Worm (Caenorhabditis elegans) whole organism, mixed stage, embryonic: ENCODE data around the gene F10D2.16.

Experiments used
- M03D4.4 ChIP-seq: sonication (generic microtip); optimal IDR thresholded peaks from 2 replicates; lab custom pipeline; 2017; ENCODE audit warnings: mild to moderate bottlenecking, missing genetic modification characterization, missing compliant biosample characterization
- bed-3 ChIP-seq: fragments of 200-800 bp; sonication (Bioruptor generic); optimal IDR thresholded peaks from 3 replicates; lab custom pipeline; 2018; ENCODE audit warnings: mild to moderate bottlenecking, missing genetic modification characterization, moderate library complexity, missing compliant biosample characterization
- ceh-39 ChIP-seq: fragments of 150-350 bp; optimal IDR thresholded peaks from 2 replicates; lab custom pipeline; 2014; ENCODE audit warnings: missing biosample characterization, missing genetic modification characterization
- ceh-43 ChIP-seq: fragments of 200-800 bp; sonication (Bioruptor generic); optimal IDR thresholded peaks from 2 replicates; lab custom pipeline; 2018; ENCODE audit warnings: mild to moderate bottlenecking, missing genetic modification characterization, moderate library complexity, missing compliant biosample characterization
- ceh-83 ChIP-seq: fragments of 200-800 bp; sonication (Bioruptor generic); optimal IDR thresholded peaks from 2 replicates; lab custom pipeline; 2018; ENCODE audit warnings: mild to moderate bottlenecking, missing genetic modification characterization, missing compliant biosample characterization
- ces-1 ChIP-seq: fragments of 150-350 bp; optimal IDR thresholded peaks from 2 replicates; lab custom pipeline; 2014; ENCODE audit warnings: missing biosample characterization, missing genetic modification reagents, missing genetic modification characterization
- drap-1 ChIP-seq: fragments of 200-800 bp; sonication (Bioruptor generic); optimal IDR thresholded peaks from 3 replicates; lab custom pipeline; 2018; ENCODE audit warnings: mild to moderate bottlenecking, missing genetic modification characterization, missing compliant biosample characterization
- elt-1 ChIP-seq: sonication (generic microtip); optimal IDR thresholded peaks from 2 replicates; lab custom pipeline; 2017; ENCODE audit warnings: missing genetic modification characterization, mild to moderate bottlenecking, missing compliant biosample characterization, antibody characterized with exemption, moderate library complexity, borderline replicate concordance; ENCODE audit not compliant: insufficient read depth
- elt-3 ChIP-seq: fragments of 150-350 bp; optimal IDR thresholded peaks from 2 replicates; lab custom pipeline; 2014; ENCODE audit warnings: missing biosample characterization, missing genetic modification characterization
- flh-1 ChIP-seq: fragments of 200-800 bp; sonication (Bioruptor generic); optimal IDR thresholded peaks from 2 replicates; lab custom pipeline; 2018; ENCODE audit warnings: mild to moderate bottlenecking, missing genetic modification characterization, moderate library complexity, missing compliant biosample characterization
- hlh-1 ChIP-seq: fragments of 150-350 bp; optimal IDR thresholded peaks from 2 replicates; lab custom pipeline; 2014; ENCODE audit warnings: missing biosample characterization, missing genetic modification reagents, missing genetic modification characterization
- lin-13 ChIP-seq: fragments of 150-350 bp; optimal IDR thresholded peaks from 2 replicates; lab custom pipeline; 2014; ENCODE audit warnings: missing biosample characterization, missing genetic modification characterization
- lin-32 ChIP-seq: fragments of 200-800 bp; sonication (Bioruptor generic); optimal IDR thresholded peaks from 2 replicates; lab custom pipeline; 2018; ENCODE audit warnings: mild to moderate bottlenecking, missing genetic modification characterization, missing compliant biosample characterization
- lsy-2 ChIP-seq: fragments of 150-350 bp; optimal IDR thresholded peaks from 2 replicates; lab custom pipeline; 2014; ENCODE audit warnings: missing biosample characterization, missing genetic modification characterization
- mab-5 ChIP-seq: fragments of 150-350 bp; optimal IDR thresholded peaks from 2 replicates; lab custom pipeline; 2014; ENCODE audit warnings: missing biosample characterization, missing genetic modification characterization
- mep-1 ChIP-seq: fragments of 150-350 bp; optimal IDR thresholded peaks from 2 replicates; lab custom pipeline; 2017; ENCODE audit warnings: missing biosample characterization, missing genetic modification reagents, missing genetic modification characterization, inconsistent platforms
- mls-2 ChIP-seq: sonication (generic microtip); optimal IDR thresholded peaks from 2 replicates; lab custom pipeline; 2016; ENCODE audit warnings: mild to moderate bottlenecking, missing genetic modification characterization, moderate library complexity, missing compliant biosample characterization
- nhr-12 ChIP-seq: fragments of 150-350 bp; optimal IDR thresholded peaks from 2 replicates; lab custom pipeline; 2014; ENCODE audit warnings: missing biosample characterization, missing genetic modification characterization
- nhr-2 ChIP-seq: fragments of 150-350 bp; optimal IDR thresholded peaks from 2 replicates; lab custom pipeline; 2014; ENCODE audit warnings: missing biosample characterization, missing genetic modification characterization
- nhr-28 ChIP-seq: fragments of 150-350 bp; optimal IDR thresholded peaks from 2 replicates; lab custom pipeline; 2014; ENCODE audit warnings: missing biosample characterization, missing genetic modification characterization
- pha-4 ChIP-seq: fragments of 150-350 bp; optimal IDR thresholded peaks from 2 replicates; lab custom pipeline; 2018; ENCODE audit warnings: missing biosample characterization, missing genetic modification reagents, missing genetic modification characterization
- snpc-4 ChIP-seq: fragments of 150-350 bp; optimal IDR thresholded peaks from 2 replicates; lab custom pipeline; 2014; ENCODE audit warnings: missing biosample characterization, missing genetic modification characterization
- sptf-1 ChIP-seq: sonication (generic microtip); optimal IDR thresholded peaks from 2 replicates; lab custom pipeline; 2017; ENCODE audit warnings: mild to moderate bottlenecking, missing genetic modification characterization, moderate library complexity, missing compliant biosample characterization
- tbx-8 ChIP-seq: fragments of 200-800 bp; sonication (Bioruptor generic); optimal IDR thresholded peaks from 2 replicates; lab custom pipeline; 2018; ENCODE audit warnings: mild to moderate bottlenecking, missing genetic modification characterization, moderate library complexity, missing compliant biosample characterization
- unc-120 ChIP-seq: sonication (generic microtip); optimal IDR thresholded peaks from 2 replicates; lab custom pipeline; 2017; ENCODE audit warnings: missing genetic modification characterization, missing compliant biosample characterization; ENCODE audit not compliant: poor library complexity, severe bottlenecking
- unc-39 ChIP-seq: fragments of 150-350 bp; optimal IDR thresholded peaks from 2 replicates; lab custom pipeline; 2014; ENCODE audit warnings: missing biosample characterization, missing genetic modification characterization
- unc-62 ChIP-seq: fragments of 150-350 bp; optimal IDR thresholded peaks from 2 replicates; lab custom pipeline; 2014; ENCODE audit warnings: missing biosample characterization, missing genetic modification reagents, missing genetic modification characterization
- zip-8 ChIP-seq: fragments of 150-350 bp; optimal IDR thresholded peaks from 2 replicates; lab custom pipeline; 2014; ENCODE audit warnings: missing biosample characterization, missing genetic modification characterization
- ztf-11 ChIP-seq: fragments of 150-350 bp; optimal IDR thresholded peaks from 2 replicates; lab custom pipeline; 2014; ENCODE audit warnings: missing biosample characterization, missing genetic modification characterization

The F10D2.16 gene

ce11 chrV:7123188-7123708 lies 10.8 kb upstream of the F10D2.16 start, which contains the start of gene lmd-5:
TSS of gene lmd-5 (plus strand) at chrV:7123658.
- no peak for TF ChIP-seq ceh-43 (GFP tag; lab: Kevin White, UChicago)
- TF ChIP-seq ceh-83 (GFP tag; lab: Kevin White, UChicago) = no peak
- no peak for TF ChIP-seq drap-1
- no peak for TF ChIP-seq lin-13 (tag; lab: Kevin White, UChicago)
- no peak for TF ChIP-seq mls-2
- no peak for TF ChIP-seq ces-1 (GFP tag; lab: Kevin White, UChicago)
- TF ChIP-seq M03D4.4 (tag; lab: Kevin White, UChicago) = no peak
- TF ChIP-seq zip-8 = no peak
- no peak for TF ChIP-seq unc-62 (GFP tag; lab: Kevin White, UChicago)
- no peak for TF ChIP-seq hlh-1 (tag; lab: Kevin White, UChicago)
- no peak for TF ChIP-seq unc-39 (tag; lab: Kevin White, UChicago)
- no peak for TF ChIP-seq pha-4 (tag; lab: Kevin White, UChicago)
- TF ChIP-seq lin-32 = no peak
- TF ChIP-seq ztf-11 (tag; lab: Kevin White, UChicago) = no peak
- TF ChIP-seq unc-120 (tag; lab: Kevin White, UChicago) = no peak
- no peak for TF ChIP-seq mep-1 (tag; lab: Kevin White, UChicago)
- TF ChIP-seq nhr-12 (tag; lab: Kevin White, UChicago) = no peak
- no peak for TF ChIP-seq mab-5 (tag; lab: Kevin White, UChicago)
- no peak for TF ChIP-seq snpc-4 (tag; lab: Kevin White, UChicago)
- TF ChIP-seq lsy-2 (tag; lab: Kevin White, UChicago) = no peak

- TF ChIP-seq ceh-39 (tag; lab: Kevin White, UChicago) (no peak), hlh-1 (tag; lab: Kevin White, UChicago) (no peak), mab-5 (tag; lab: Kevin White, UChicago) (no peak), mls-2 (no peak)
Observed at ce11 chrV:7123979-7124378, 10.1 kb upstream of the F10D2.16 start.

ce11 chrV:7129460-7129859 lies 4.6 kb upstream of the F10D2.16 start, which contains the start of gene T01C4.8:
TSS of gene T01C4.8 (minus strand) at chrV:7129560.
- TF ChIP-seq elt-3 (tag; lab: Kevin White, UChicago) = no peak
- no peak for TF ChIP-seq nhr-12 (tag; lab: Kevin White, UChicago)
- no peak for TF ChIP-seq lin-13 (tag; lab: Kevin White, UChicago)

ce11 chrV:7130974-7131373 lies 3.1 kb upstream of the F10D2.16 start, which contains the start of gene srx-36:
TSS of gene srx-36 (minus strand) at chrV:7131074.
- TF ChIP-seq nhr-28 (tag; lab: Kevin White, UChicago) (no peak), tbx-8 (no peak), M03D4.4 (tag; lab: Kevin White, UChicago) (no peak), snpc-4 (tag; lab: Kevin White, UChicago) (no peak), unc-120 (tag; lab: Kevin White, UChicago) (no peak), unc-39 (tag; lab: Kevin White, UChicago) (no peak), nhr-2 (tag; lab: Kevin White, UChicago) (no peak), elt-1 (tag; lab: Kevin White, UChicago) (no peak)

ce11 chrV:7132248-7132647 lies 1.8 kb upstream of the F10D2.16 start, which contains the start of gene sre-10:
TSS of gene sre-10 (plus strand) at chrV:7132548.
- TF ChIP-seq nhr-12 (tag; lab: Kevin White, UChicago) (no peak), mls-2 (no peak), bed-3 (GFP tag; lab: Kevin White, UChicago) (no peak), pha-4 (tag; lab: Kevin White, UChicago) (no peak), lin-32 (no peak), ceh-83 (GFP tag; lab: Kevin White, UChicago) (no peak), nhr-2 (tag; lab: Kevin White, UChicago) (no peak), snpc-4 (tag; lab: Kevin White, UChicago) (no peak), lsy-2 (tag; lab: Kevin White, UChicago) (no peak), unc-39 (tag; lab: Kevin White, UChicago) (no peak), sptf-1 (tag; lab: Kevin White, UChicago) (no peak)

DNA sequence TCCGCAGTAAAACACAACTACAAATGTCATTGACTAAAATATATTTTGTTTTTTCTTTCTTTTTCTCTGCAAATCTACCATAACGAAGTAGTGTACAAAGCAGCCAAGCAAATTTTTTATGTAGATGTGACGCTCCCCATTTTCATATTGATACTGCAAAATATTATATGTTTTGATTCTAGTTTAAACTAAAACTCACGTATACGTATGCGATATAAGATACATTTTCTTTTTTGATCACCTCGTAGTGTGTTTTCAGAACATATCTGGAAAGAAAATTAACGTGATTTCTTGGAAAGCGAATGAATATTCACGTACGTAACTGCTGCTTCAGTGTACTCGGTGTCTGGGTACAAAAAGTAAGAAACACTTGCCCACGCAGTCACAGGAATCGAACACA lies 2.8 kb downstream of the F10D2.16 start:
- no peak for TF ChIP-seq flh-1
